Worm (Caenorhabditis elegans) whole organism, L2 larva: Measurements from ENCODE around the gene hrg-4.

Experiments used
- elt-3 ChIP-seq: sonication (generic microtip); optimal IDR thresholded peaks from 2 replicates; lab custom pipeline; 2017; ENCODE audit warnings: missing biosample characterization, missing genetic modification characterization
- zag-1 ChIP-seq: fragments of 150-350 bp; optimal IDR thresholded peaks from 2 replicates; lab custom pipeline; 2014; ENCODE audit warnings: missing biosample characterization, missing genetic modification characterization

DNA sequence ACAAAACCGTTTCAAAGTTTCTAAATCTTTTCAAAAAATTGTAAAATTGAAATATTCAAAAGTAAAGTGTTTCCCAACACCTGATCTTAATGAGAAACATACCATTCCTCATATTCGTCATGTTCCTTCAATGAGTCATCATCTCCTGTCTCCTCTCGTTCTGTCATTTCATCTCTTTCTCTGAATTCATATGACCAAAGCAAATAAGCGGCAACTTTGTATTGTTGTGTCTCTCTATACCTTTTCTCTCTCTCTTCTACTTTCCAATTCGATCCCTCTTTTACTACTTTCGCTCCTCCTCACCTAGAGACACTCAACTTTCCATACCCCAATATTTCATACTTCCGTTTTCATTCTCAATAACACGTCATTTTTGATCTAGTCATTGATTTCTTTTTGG lies 22.5 kb downstream of the hrg-4 start:
- TF ChIP-seq zag-1 (tag; lab: Kevin White, UChicago) (no peak), elt-3 (tag; lab: Kevin White, UChicago) (no peak)
